Worm (Caenorhabditis elegans) whole organism, late embryonic: ENCODE measurements around the gene ZC239.22.

Experiments used
- C08G9.2 ChIP-seq: sonication (generic microtip); optimal IDR thresholded peaks from 2 replicates; lab custom pipeline; 2016; ENCODE audit warnings: mild to moderate bottlenecking, missing genetic modification characterization, moderate library complexity, missing compliant biosample characterization
- K02D7.2 ChIP-seq: sonication (generic microtip); optimal IDR thresholded peaks from 2 replicates; lab custom pipeline; 2017; ENCODE audit warnings: mild to moderate bottlenecking, missing genetic modification characterization, missing compliant biosample characterization
- ahr-1 ChIP-seq: sonication (generic microtip); optimal IDR thresholded peaks from 2 replicates; lab custom pipeline; 2016; ENCODE audit warnings: missing genetic modification characterization, missing compliant biosample characterization
- ama-1 ChIP-seq: fragments of 150-350 bp; optimal IDR thresholded peaks from 2 replicates; lab custom pipeline; 2014
- ceh-22 ChIP-seq: sonication (generic microtip); optimal IDR thresholded peaks from 2 replicates; lab custom pipeline; 2017; ENCODE audit warnings: missing biosample characterization, missing genetic modification characterization
- ceh-31 ChIP-seq: sonication (generic microtip); optimal IDR thresholded peaks from 2 replicates; lab custom pipeline; 2016; ENCODE audit warnings: missing genetic modification characterization, missing compliant biosample characterization
- ceh-45 ChIP-seq: fragments of 200-800 bp; sonication (Bioruptor generic); IDR thresholded peaks from 2 replicates; pipeline ENCODE4 v1.3.6; 2022; ENCODE audit warnings: missing genetic modification reagents, missing genetic modification characterization, missing compliant biosample characterization
- ceh-9 ChIP-seq: sonication (generic microtip); optimal IDR thresholded peaks from 2 replicates; lab custom pipeline; 2016; ENCODE audit warnings: mild to moderate bottlenecking, missing genetic modification characterization, inconsistent platforms, missing compliant biosample characterization
- che-1 ChIP-seq: sonication (generic microtip); optimal IDR thresholded peaks from 2 replicates; lab custom pipeline; 2016; ENCODE audit warnings: mild to moderate bottlenecking, missing genetic modification characterization, missing compliant biosample characterization
- dmd-4 ChIP-seq: sonication (generic microtip); optimal IDR thresholded peaks from 2 replicates; lab custom pipeline; 2016; ENCODE audit warnings: borderline replicate concordance, missing genetic modification characterization, missing compliant biosample characterization
- elt-2 ChIP-seq: sonication (generic microtip); optimal IDR thresholded peaks from 2 replicates; lab custom pipeline; 2016; ENCODE audit warnings: missing genetic modification reagents, missing genetic modification characterization, missing compliant biosample characterization
- elt-4 ChIP-seq: sonication (generic microtip); optimal IDR thresholded peaks from 2 replicates; lab custom pipeline; 2016; ENCODE audit warnings: missing genetic modification characterization, missing compliant biosample characterization
- ets-4 ChIP-seq: sonication (generic microtip); optimal IDR thresholded peaks from 2 replicates; lab custom pipeline; 2016; ENCODE audit warnings: missing genetic modification characterization, missing compliant biosample characterization
- eyg-1 ChIP-seq: sonication (generic microtip); optimal IDR thresholded peaks from 2 replicates; lab custom pipeline; 2016; ENCODE audit warnings: missing genotype, missing genetic modification characterization, missing compliant biosample characterization
- fkh-10 ChIP-seq: fragments of 150-350 bp; optimal IDR thresholded peaks from 2 replicates; lab custom pipeline; 2014; ENCODE audit warnings: missing biosample characterization, missing genetic modification reagents, missing genetic modification characterization
- fkh-6 ChIP-seq: sonication (generic microtip); optimal IDR thresholded peaks from 2 replicates; lab custom pipeline; 2016; ENCODE audit warnings: missing genetic modification characterization, missing compliant biosample characterization
- hlh-13 ChIP-seq: fragments of 200-800 bp; sonication (Bioruptor generic); optimal IDR thresholded peaks from 2 replicates; lab custom pipeline; 2018; ENCODE audit warnings: mild to moderate bottlenecking, missing genetic modification characterization, missing compliant biosample characterization
- hlh-30 ChIP-seq: sonication (generic microtip); optimal IDR thresholded peaks from 2 replicates; lab custom pipeline; 2017; ENCODE audit warnings: antibody characterized with exemption, missing genetic modification characterization, missing compliant biosample characterization; ENCODE audit not compliant: insufficient read depth
- lin-11 ChIP-seq: fragments of 200-800 bp; sonication (Bioruptor generic); optimal IDR thresholded peaks from 2 replicates; lab custom pipeline; 2018; ENCODE audit warnings: mild to moderate bottlenecking, missing genetic modification characterization, missing compliant biosample characterization
- nhr-11 ChIP-seq: fragments of 150-350 bp; optimal IDR thresholded peaks from 2 replicates; lab custom pipeline; 2014; ENCODE audit warnings: missing biosample characterization, missing genetic modification characterization
- nhr-232 ChIP-seq: sonication (generic microtip); optimal IDR thresholded peaks from 2 replicates; lab custom pipeline; 2016; ENCODE audit warnings: missing genetic modification characterization, missing compliant biosample characterization
- odd-2 ChIP-seq: sonication (generic microtip); optimal IDR thresholded peaks from 2 replicates; lab custom pipeline; 2017; ENCODE audit warnings: antibody characterized with exemption, mild to moderate bottlenecking, missing genetic modification characterization, missing compliant biosample characterization
- pag-3 ChIP-seq: sonication (generic microtip); optimal IDR thresholded peaks from 2 replicates; lab custom pipeline; 2016; ENCODE audit warnings: missing compliant biosample characterization, missing genetic modification characterization, borderline replicate concordance
- pax-1 ChIP-seq: fragments of 150-350 bp; optimal IDR thresholded peaks from 2 replicates; lab custom pipeline; 2014; ENCODE audit warnings: missing biosample characterization, missing genetic modification characterization
- pha-2 ChIP-seq: sonication (generic microtip); optimal IDR thresholded peaks from 2 replicates; lab custom pipeline; 2017; ENCODE audit warnings: mild to moderate bottlenecking, missing genetic modification characterization, missing compliant biosample characterization
- pha-4 ChIP-seq: fragments of 150-350 bp; optimal IDR thresholded peaks from 2 replicates; lab custom pipeline; 2018; ENCODE audit warnings: missing biosample characterization, missing genetic modification reagents, missing genetic modification characterization
- rnt-1 ChIP-seq: sonication (generic microtip); optimal IDR thresholded peaks from 2 replicates; lab custom pipeline; 2016; ENCODE audit warnings: missing genetic modification characterization, missing compliant biosample characterization
- sdc-2 ChIP-seq: sonication (generic microtip); optimal IDR thresholded peaks from 2 replicates; lab custom pipeline; 2016; ENCODE audit warnings: missing genotype, missing genetic modification characterization, missing compliant biosample characterization
- sox-2 ChIP-seq: fragments of 200-800 bp; sonication (Bioruptor generic); IDR thresholded peaks from 2 replicates; pipeline ENCODE4 v1.3.6; 2022; ENCODE audit warnings: missing genetic modification reagents, missing genetic modification characterization, missing compliant biosample characterization
- sox-4 ChIP-seq: sonication (generic microtip); optimal IDR thresholded peaks from 2 replicates; lab custom pipeline; 2017; ENCODE audit warnings: mild to moderate bottlenecking, missing genetic modification characterization, inconsistent platforms, missing compliant biosample characterization
- syd-9 ChIP-seq: sonication (generic microtip); optimal IDR thresholded peaks from 2 replicates; lab custom pipeline; 2016; ENCODE audit warnings: mild to moderate bottlenecking, missing genetic modification characterization, moderate library complexity, missing compliant biosample characterization
- tbx-7 ChIP-seq: sonication (generic microtip); optimal IDR thresholded peaks from 2 replicates; lab custom pipeline; 2016; ENCODE audit warnings: missing genotype, missing genetic modification characterization, missing compliant biosample characterization
- unc-3 ChIP-seq, 2 experiments: fragments of 200-800 bp in 1 of 2; sonication (Bioruptor generic) in 1 of 2; sonication (generic microtip) in 1 of 2; conservative IDR thresholded peaks in 1 of 2; optimal IDR thresholded peaks in 1 of 2; 2 replicates each; pipeline versions ENCODE4 v1.3.6 to Lab custom; 2016 to 2022; ENCODE audit warnings: missing compliant biosample characterization in 2 of 2, missing genetic modification characterization in 2 of 2, missing genetic modification reagents in 1 of 2
- unc-42 ChIP-seq: sonication (generic microtip); optimal IDR thresholded peaks from 2 replicates; lab custom pipeline; 2016; ENCODE audit warnings: missing genotype, missing genetic modification characterization, missing compliant biosample characterization
- unc-86 ChIP-seq: sonication (generic microtip); optimal IDR thresholded peaks from 2 replicates; lab custom pipeline; 2016; ENCODE audit warnings: missing genetic modification characterization, missing compliant biosample characterization
- zip-5 ChIP-seq: sonication (generic microtip); optimal IDR thresholded peaks from 2 replicates; lab custom pipeline; 2016; ENCODE audit warnings: missing genetic modification characterization, missing compliant biosample characterization
- ztf-16 ChIP-seq: sonication (generic microtip); optimal IDR thresholded peaks from 2 replicates; lab custom pipeline; 2017; ENCODE audit warnings: missing genetic modification characterization, missing compliant biosample characterization

Gene ZC239.22

ce11 chrII:3225780-3226179 is 5.2 kb upstream of the ZC239.22 start, which contains the start of gene ZC239.17:
TSS of gene ZC239.17 (minus strand) at chrII:3225880.
- no peak for TF ChIP-seq ceh-22 (tag; lab: Kevin White, UChicago)
- no peak for TF ChIP-seq syd-9 (tag; lab: Kevin White, UChicago)
- no peak for TF ChIP-seq pha-2 (tag; lab: Kevin White, UChicago)
- TF ChIP-seq ama-1 = no peak
- TF ChIP-seq ztf-16 (tag; lab: Kevin White, UChicago) = no peak
- no peak for TF ChIP-seq sox-4
- TF ChIP-seq ahr-1 (tag; lab: Kevin White, UChicago) = no peak
- TF ChIP-seq odd-2 (tag; lab: Kevin White, UChicago) = no peak
- TF ChIP-seq fkh-10 (GFP tag; lab: Kevin White, UChicago) = no peak
- TF ChIP-seq pax-1 (tag; lab: Kevin White, UChicago) = no peak
- no peak for TF ChIP-seq unc-86
- no peak for TF ChIP-seq zip-5
- no peak for TF ChIP-seq elt-2 (tag; lab: Kevin White, UChicago)

ce11 chrII:3225200-3225599 is 4.6 kb upstream of the ZC239.22 start, which contains the start of gene ZC239.16:
TSS of gene ZC239.16 (minus strand) at chrII:3225319.
- no peak for TF ChIP-seq pax-1 (tag; lab: Kevin White, UChicago)
- TF ChIP-seq fkh-6 = no peak
- no peak for TF ChIP-seq C08G9.2 (tag; lab: Kevin White, UChicago)
- TF ChIP-seq K02D7.2 (tag; lab: Kevin White, UChicago) = no peak
- no peak for TF ChIP-seq eyg-1 (tag; lab: Kevin White, UChicago)
- no peak for TF ChIP-seq elt-4
- no peak for TF ChIP-seq ceh-22 (tag; lab: Kevin White, UChicago)
- TF ChIP-seq nhr-232 = no peak
- no peak for TF ChIP-seq dmd-4 (tag; lab: Kevin White, UChicago)
- no peak for TF ChIP-seq unc-86
- no peak for TF ChIP-seq ahr-1 (tag; lab: Kevin White, UChicago)
- TF ChIP-seq lin-11 (tag; lab: Kevin White, UChicago) = no peak
- no peak for TF ChIP-seq unc-42 (tag; lab: Kevin White, UChicago)
- no peak for TF ChIP-seq tbx-7 (tag; lab: Kevin White, UChicago)
- TF ChIP-seq ets-4 = no peak
- TF ChIP-seq hlh-13 (GFP tag; lab: Kevin White, UChicago) = no peak
- no peak for TF ChIP-seq unc-3 (GFP tag; conservative IDR thresholded peaks at IDR 0.05; lab: Robert Waterston, UW)
- no peak for TF ChIP-seq unc-3 (tag; optimal IDR thresholded peaks at IDR 0.05; lab: Kevin White, UChicago)
- TF ChIP-seq nhr-11 = no peak
- TF ChIP-seq sdc-2 (tag; lab: Kevin White, UChicago) = no peak
- TF ChIP-seq, all 69 proteins: peak for 0

ce11 chrII:3224631-3225030 is 4.0 kb upstream of the ZC239.22 start, which contains the start of gene ZC239.15:
TSS of gene ZC239.15 (minus strand) at chrII:3224731.
- TF ChIP-seq odd-2 (tag; lab: Kevin White, UChicago) (no peak), che-1 (tag; lab: Kevin White, UChicago) (no peak), pha-4 (tag; lab: Kevin White, UChicago) (no peak), zip-5 (no peak)
- TF ChIP-seq, all 69 proteins: peak for 0

DNA sequence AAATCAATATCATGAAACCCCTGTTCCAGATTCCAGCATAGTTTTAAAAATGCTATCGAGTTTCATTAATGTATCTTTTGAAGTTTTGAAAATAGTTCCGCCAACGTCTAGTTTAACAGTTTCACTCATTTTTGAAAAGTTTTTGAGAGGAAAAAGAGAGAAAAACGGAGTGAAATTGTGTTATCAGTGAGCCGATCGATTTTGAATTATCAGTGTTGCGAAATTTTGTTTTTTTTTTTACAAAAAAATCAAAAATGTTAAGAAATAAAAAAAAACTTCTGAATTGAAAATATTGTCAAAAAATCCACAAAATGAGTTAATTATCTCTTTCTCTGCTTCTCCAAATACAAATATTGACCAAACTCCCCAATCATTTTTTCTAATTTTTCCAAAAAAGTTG is 2.1 kb upstream of the ZC239.22 start, which contains the start of gene ZC239.13:
Gene ZC239.13 (minus strand): TSS at position 154 of the 400 bp plus-strand sequence.
- no peak for TF ChIP-seq sox-2 (GFP tag; lab: Robert Waterston, UW)
- no peak for TF ChIP-seq hlh-30
- no peak for TF ChIP-seq rnt-1

ce11 chrII:3221730-3222129 is 1.1 kb upstream of the ZC239.22 start, which contains the start of gene ZC239.14:
TSS of gene ZC239.14 (minus strand) at chrII:3222034.
- TF ChIP-seq pag-3 (no peak), hlh-30 (no peak), ceh-31 (no peak), unc-86 (no peak), ceh-45 (GFP tag; lab: Robert Waterston, UW) (no peak), sdc-2 (tag; lab: Kevin White, UChicago) (no peak), syd-9 (tag; lab: Kevin White, UChicago) (no peak), ceh-9 (tag; lab: Kevin White, UChicago) (no peak), fkh-10 (GFP tag; lab: Kevin White, UChicago) (no peak)
